Worm (Caenorhabditis elegans): ENCODE data around the gene Y44A6C.1.

- no peak for TF ChIP-seq nhr-2 (tag; optimal IDR thresholded peaks at IDR 0.05)
- TF ChIP-seq nhr-28 (tag; optimal IDR thresholded peaks at IDR 0.05), result no peak
- TF ChIP-seq snpc-4 (tag; optimal IDR thresholded peaks at IDR 0.05), result no peak
- no peak for TF ChIP-seq mls-2 (tag; optimal IDR thresholded peaks at IDR 0.05)
- no peak for TF ChIP-seq mab-5 (tag; optimal IDR thresholded peaks at IDR 0.05)
Measured at ce11 chrV:20681120-20681519, 32.6 kb upstream of the Y44A6C.1 start, which contains the start of gene srsx-35.

Data from whole organism, mixed stage, embryonic.